Worm (Caenorhabditis elegans) whole organism, L3 larva: Measurements from ENCODE around the gene srj-53.

ENCODE experiments used
- R02D3.7 ChIP-seq: fragments of 150-350 bp; optimal IDR thresholded peaks from 2 replicates; lab custom pipeline; 2014; ENCODE audit warnings: missing biosample characterization, missing genetic modification characterization
- ZK546.5 ChIP-seq: sonication (generic microtip); optimal IDR thresholded peaks from 2 replicates; lab custom pipeline; 2017; ENCODE audit warnings: missing biosample characterization, missing genetic modification characterization
- aly-2 ChIP-seq: fragments of 150-350 bp; optimal IDR thresholded peaks from 2 replicates; lab custom pipeline; 2014; ENCODE audit warnings: missing biosample characterization, missing genetic modification characterization
- ama-1 ChIP-seq: fragments of 150-350 bp; optimal IDR thresholded peaks from 2 replicates; lab custom pipeline; 2018
- ceh-28 ChIP-seq: fragments of 150-350 bp; optimal IDR thresholded peaks from 2 replicates; lab custom pipeline; 2014; ENCODE audit warnings: missing biosample characterization, missing genetic modification reagents, missing genetic modification characterization
- ceh-82 ChIP-seq: fragments of 150-350 bp; optimal IDR thresholded peaks from 2 replicates; lab custom pipeline; 2014; ENCODE audit warnings: missing biosample characterization, missing genetic modification characterization
- daf-12 ChIP-seq: fragments of 150-350 bp; optimal IDR thresholded peaks from 2 replicates; lab custom pipeline; 2014; ENCODE audit warnings: missing biosample characterization, missing genetic modification reagents, missing genetic modification characterization
- egl-27 ChIP-seq: sonication (generic microtip); optimal IDR thresholded peaks from 4 replicates; lab custom pipeline; 2017; ENCODE audit warnings: missing biosample characterization, missing genetic modification reagents, missing genetic modification characterization
- egl-5 ChIP-seq: fragments of 150-350 bp; optimal IDR thresholded peaks from 2 replicates; lab custom pipeline; 2017; ENCODE audit warnings: missing biosample characterization, missing genetic modification reagents, missing genetic modification characterization, inconsistent platforms
- elt-1 ChIP-seq: fragments of 150-350 bp; optimal IDR thresholded peaks from 2 replicates; lab custom pipeline; 2014; ENCODE audit warnings: missing biosample characterization, missing genetic modification characterization
- elt-2 ChIP-seq: sonication (generic microtip); optimal IDR thresholded peaks from 2 replicates; lab custom pipeline; 2016; ENCODE audit warnings: missing genetic modification reagents, mild to moderate bottlenecking, missing genetic modification characterization, missing compliant biosample characterization
- elt-3 ChIP-seq, 3 experiments: fragments of 150-350 bp in 1 of 3; sonication (generic microtip) in 2 of 3; optimal IDR thresholded peaks; 2 replicates in 2 of 3; 4 replicates in 1 of 3; lab custom pipeline; 2014 to 2017; ENCODE audit warnings: missing biosample characterization in 3 of 3, missing genetic modification characterization in 3 of 3
- fkh-2 ChIP-seq: fragments of 150-350 bp; optimal IDR thresholded peaks from 2 replicates; lab custom pipeline; 2014; ENCODE audit warnings: missing biosample characterization, missing genetic modification reagents, missing genetic modification characterization
- fos-1 ChIP-seq: fragments of 150-350 bp; optimal IDR thresholded peaks from 2 replicates; lab custom pipeline; 2014; ENCODE audit warnings: missing biosample characterization, missing genetic modification characterization
- hmg-11 ChIP-seq: sonication (generic microtip); optimal IDR thresholded peaks from 2 replicates; lab custom pipeline; 2016; ENCODE audit warnings: missing genetic modification characterization, missing compliant biosample characterization
- jun-1 ChIP-seq: fragments of 150-350 bp; optimal IDR thresholded peaks from 2 replicates; lab custom pipeline; 2014; ENCODE audit warnings: missing biosample characterization, missing genetic modification reagents, missing genetic modification characterization
- lin-15B ChIP-seq: fragments of 150-350 bp; optimal IDR thresholded peaks from 2 replicates; lab custom pipeline; 2014; ENCODE audit warnings: missing biosample characterization, missing genetic modification characterization
- lin-39 ChIP-seq: fragments of 150-350 bp; optimal IDR thresholded peaks from 2 replicates; lab custom pipeline; 2018; ENCODE audit warnings: missing biosample characterization, missing genetic modification reagents, missing genetic modification characterization
- lsy-12 ChIP-seq: sonication (generic microtip); optimal IDR thresholded peaks from 2 replicates; lab custom pipeline; 2016; ENCODE audit warnings: mild to moderate bottlenecking, missing genetic modification characterization, missing compliant biosample characterization
- mdl-1 ChIP-seq: fragments of 150-350 bp; optimal IDR thresholded peaks from 2 replicates; lab custom pipeline; 2014; ENCODE audit warnings: missing biosample characterization, missing genetic modification characterization
- mml-1 ChIP-seq: fragments of 150-350 bp; sonication (generic microtip); optimal IDR thresholded peaks from 3 replicates; lab custom pipeline; 2014; ENCODE audit warnings: missing biosample characterization, missing genetic modification characterization
- nfya-1 ChIP-seq: sonication (generic microtip); optimal IDR thresholded peaks from 2 replicates; lab custom pipeline; 2017; ENCODE audit warnings: missing genetic modification characterization, mild to moderate bottlenecking, missing compliant biosample characterization, antibody characterized with exemption, moderate library complexity; ENCODE audit not compliant: insufficient read depth
- nhr-11 ChIP-seq: fragments of 150-350 bp; optimal IDR thresholded peaks from 2 replicates; lab custom pipeline; 2014; ENCODE audit warnings: missing biosample characterization, missing genetic modification characterization
- nhr-12 ChIP-seq: fragments of 150-350 bp; optimal IDR thresholded peaks from 2 replicates; lab custom pipeline; 2014; ENCODE audit warnings: missing biosample characterization, missing genetic modification characterization
- nhr-23 ChIP-seq: fragments of 150-350 bp; optimal IDR thresholded peaks from 2 replicates; lab custom pipeline; 2014; ENCODE audit warnings: missing biosample characterization, missing genetic modification reagents, missing genetic modification characterization
- nhr-237 ChIP-seq: fragments of 150-350 bp; optimal IDR thresholded peaks from 2 replicates; lab custom pipeline; 2014; ENCODE audit warnings: missing biosample characterization, missing genetic modification characterization
- nhr-25 ChIP-seq: sonication (generic microtip); optimal IDR thresholded peaks from 2 replicates; lab custom pipeline; 2017; ENCODE audit warnings: missing biosample characterization, missing genetic modification characterization
- nhr-28 ChIP-seq: fragments of 150-350 bp; optimal IDR thresholded peaks from 2 replicates; lab custom pipeline; 2014; ENCODE audit warnings: missing biosample characterization, missing genetic modification characterization
- nhr-43 ChIP-seq: sonication (generic microtip); optimal IDR thresholded peaks from 2 replicates; lab custom pipeline; 2016; ENCODE audit warnings: mild to moderate bottlenecking, missing genetic modification characterization, missing compliant biosample characterization; ENCODE audit not compliant: poor library complexity, severe bottlenecking
- nhr-76 ChIP-seq: fragments of 150-350 bp; sonication (generic microtip); optimal IDR thresholded peaks from 5 replicates; lab custom pipeline; 2014; ENCODE audit warnings: missing biosample characterization, missing genetic modification characterization
- nhr-77 ChIP-seq: fragments of 150-350 bp; optimal IDR thresholded peaks from 2 replicates; lab custom pipeline; 2014; ENCODE audit warnings: missing biosample characterization, missing genetic modification characterization
- pha-4 ChIP-seq: fragments of 150-350 bp; optimal IDR thresholded peaks from 2 replicates; lab custom pipeline; 2014; ENCODE audit warnings: missing biosample characterization, missing genetic modification reagents, missing genetic modification characterization
- pqm-1 ChIP-seq: fragments of 150-350 bp; optimal IDR thresholded peaks from 2 replicates; lab custom pipeline; 2017; ENCODE audit warnings: missing biosample characterization, missing genetic modification characterization, inconsistent platforms
- sea-2 ChIP-seq: fragments of 150-350 bp; sonication (generic microtip); optimal IDR thresholded peaks from 4 replicates; lab custom pipeline; 2014; ENCODE audit warnings: missing biosample characterization, missing genetic modification reagents, missing genetic modification characterization
- skn-1 ChIP-seq: fragments of 150-350 bp; optimal IDR thresholded peaks from 2 replicates; lab custom pipeline; 2014; ENCODE audit warnings: missing biosample characterization, missing genetic modification characterization
- tbx-2 ChIP-seq: sonication (generic microtip); optimal IDR thresholded peaks from 2 replicates; lab custom pipeline; 2016; ENCODE audit warnings: mild to moderate bottlenecking, missing genetic modification characterization, missing compliant biosample characterization
- unc-39 ChIP-seq: sonication (generic microtip); optimal IDR thresholded peaks from 4 replicates; lab custom pipeline; 2017; ENCODE audit warnings: missing biosample characterization, missing genetic modification characterization
- unc-62 ChIP-seq: fragments of 150-350 bp; sonication (generic microtip); optimal IDR thresholded peaks from 4 replicates; lab custom pipeline; 2014; ENCODE audit warnings: missing biosample characterization, missing genetic modification reagents, missing genetic modification characterization
- zag-1 ChIP-seq: fragments of 150-350 bp; optimal IDR thresholded peaks from 2 replicates; lab custom pipeline; 2014; ENCODE audit warnings: missing biosample characterization, missing genetic modification characterization
- ztf-4 ChIP-seq: fragments of 150-350 bp; optimal IDR thresholded peaks from 2 replicates; lab custom pipeline; 2014; ENCODE audit warnings: missing biosample characterization, missing genetic modification characterization

The srj-53 gene

ce11 chrV:694625-695024, at the start of gene srj-53:
TSS of gene srj-53 (minus strand) at chrV:694725.
- no peak for TF ChIP-seq nhr-25 (tag; lab: Kevin White, UChicago)
- no peak for TF ChIP-seq nhr-237
- no peak for TF ChIP-seq skn-1
- no peak for TF ChIP-seq lin-15B (tag; lab: Kevin White, UChicago)

- TF ChIP-seq fos-1 (tag; lab: Kevin White, UChicago) (no peak), nhr-12 (no peak)
These were observed 48.8 kb upstream of the srj-53 start, which contains the start of gene str-134 for ce11 chrV:743348-743747. TSS of gene str-134 (plus strand) at chrV:743648.

ce11 chrV:741820-742219, 47.3 kb upstream of the srj-53 start, which contains the start of gene C05E4.7:
TSS of gene C05E4.7 (plus strand) at chrV:742120.
- TF ChIP-seq nhr-25 (tag; lab: Kevin White, UChicago) (no peak), nhr-43 (tag; lab: Kevin White, UChicago) (no peak), elt-1 (no peak), unc-39 (tag; lab: Kevin White, UChicago) (no peak), mdl-1 (tag; lab: Kevin White, UChicago) (no peak), ama-1 (lab: Kevin White, UChicago) (no peak), mml-1 (tag; lab: Kevin White, UChicago) (no peak), ztf-4 (no peak), lsy-12 (no peak), pha-4 (tag; lab: Kevin White, UChicago) (no peak), ZK546.5 (no peak), daf-12 (no peak), unc-62 (GFP tag; lab: Kevin White, UChicago) (no peak)
- TF ChIP-seq, all 47 proteins: peak for 0

- no peak for TF ChIP-seq ztf-4
These were observed 44.2 kb upstream of the srj-53 start, which contains the start of gene srj-24 for ce11 chrV:738770-739169. TSS of gene srj-24 (minus strand) at chrV:738870.

- TF ChIP-seq jun-1 (tag; lab: Kevin White, UChicago) (no peak), fkh-2 (no peak), ceh-82 (tag; lab: Kevin White, UChicago) (no peak), nhr-77 (tag; lab: Kevin White, UChicago) (no peak), R02D3.7 (no peak), nfya-1 (tag; lab: Kevin White, UChicago) (no peak), daf-12 (no peak), nhr-76 (tag; lab: Kevin White, UChicago) (no peak), fos-1 (tag; lab: Kevin White, UChicago) (no peak), ztf-4 (no peak), egl-5 (tag; lab: Kevin White, UChicago) (no peak), sea-2 (GFP tag; lab: Kevin White, UChicago) (no peak)
These were observed 41.6 kb upstream of the srj-53 start, which contains the start of gene srj-25 for ce11 chrV:736171-736570. TSS of gene srj-25 (minus strand) at chrV:736271.

- no peak for TF ChIP-seq fos-1 (tag; lab: Kevin White, UChicago)
- TF ChIP-seq lsy-12: peak; percentile 77
- TF ChIP-seq nfya-1 (tag; lab: Kevin White, UChicago): peak; percentile 74
- peak; percentile 46 for TF ChIP-seq lin-15B (tag; lab: Kevin White, UChicago)
- TF ChIP-seq nhr-23 (tag; lab: Kevin White, UChicago): peak; percentile 80
- TF ChIP-seq unc-62 (GFP tag; lab: Kevin White, UChicago): peak; percentile 74
- peak; percentile 99 for TF ChIP-seq elt-2 (tag; lab: Kevin White, UChicago)
- TF ChIP-seq ama-1 (lab: Kevin White, UChicago): peak; percentile 81
- no peak for TF ChIP-seq ztf-4
- peak; percentile 55 for TF ChIP-seq skn-1
- peak; percentile 65 for TF ChIP-seq tbx-2 (tag; lab: Kevin White, UChicago)
- peak; percentile 85 for TF ChIP-seq nhr-11 (tag; lab: Kevin White, UChicago)
- TF ChIP-seq ceh-28 (tag; lab: Kevin White, UChicago): peak; percentile 62
- TF ChIP-seq lin-39: peak; percentile 90
- no peak for TF ChIP-seq egl-5 (tag; lab: Kevin White, UChicago)
- TF ChIP-seq nhr-43 (tag; lab: Kevin White, UChicago): peak; percentile 94
- TF ChIP-seq nhr-12: no peak
- no peak for TF ChIP-seq zag-1 (tag; lab: Kevin White, UChicago)
- no peak for TF ChIP-seq hmg-11 (tag; lab: Kevin White, UChicago)
- TF ChIP-seq ceh-82 (tag; lab: Kevin White, UChicago): no peak
- TF ChIP-seq R02D3.7: peak; percentile 32
- TF ChIP-seq unc-39 (tag; lab: Kevin White, UChicago): no peak
- peak; percentile 32 to 47 (median 37) for TF ChIP-seq elt-3 (tag; optimal IDR thresholded peaks at IDR 0.05; lab: Kevin White, UChicago)
- peak; percentile 53 for TF ChIP-seq nhr-28
- peak; percentile 97 for TF ChIP-seq jun-1 (tag; lab: Kevin White, UChicago)
- TF ChIP-seq daf-12: no peak
- peak; percentile 98 for TF ChIP-seq pqm-1 (tag; lab: Kevin White, UChicago)
- peak; percentile 74 for TF ChIP-seq nhr-25 (tag; lab: Kevin White, UChicago)
- TF ChIP-seq aly-2: no peak
- peak; percentile 92 for TF ChIP-seq pha-4 (tag; lab: Kevin White, UChicago)
- peak; percentile 44 for TF ChIP-seq egl-27 (tag; lab: Kevin White, UChicago)
- TF ChIP-seq mdl-1 (tag; lab: Kevin White, UChicago): peak; percentile 96
These were observed 36.8 kb upstream of the srj-53 start for ce11 chrV:731330-731729.
